Fruit fly (Drosophila melanogaster) whole organism, embryonic: ENCODE data around the gene CG11560.

Experiments used
- CG10147 ChIP-seq: fragments of 200-800 bp; sonication (Bioruptor generic); optimal IDR thresholded peaks from 2 replicates; lab custom pipeline; 2019; ENCODE audit warnings: missing biosample characterization, mild to moderate bottlenecking, missing genetic modification characterization, moderate library complexity
- CG10267 ChIP-seq: fragments of 200-800 bp; sonication (Bioruptor generic); optimal IDR thresholded peaks from 2 replicates; lab custom pipeline; 2018; ENCODE audit warnings: missing biosample characterization, mild to moderate bottlenecking, missing genetic modification characterization, moderate library complexity
- CG10565 ChIP-seq: fragments of 200-800 bp; sonication (Bioruptor generic); optimal IDR thresholded peaks from 3 replicates; lab custom pipeline; 2016; ENCODE audit warnings: missing biosample characterization, mild to moderate bottlenecking, missing genetic modification characterization
- CG11560 ChIP-seq: fragments of 200-800 bp; sonication (Bioruptor generic); IDR thresholded peaks from 3 replicates; pipeline ENCODE4 v1.3.6; 2022; ENCODE audit warnings: missing biosample characterization, missing genetic modification characterization
- CG12769 ChIP-seq: fragments of 200-800 bp; sonication (Bioruptor generic); optimal IDR thresholded peaks from 2 replicates; lab custom pipeline; 2019; ENCODE audit warnings: missing biosample characterization, mild to moderate bottlenecking, missing genetic modification characterization, moderate library complexity
- CG14710 ChIP-seq: fragments of 200-800 bp; sonication (Bioruptor generic); optimal IDR thresholded peaks from 3 replicates; lab custom pipeline; 2019; ENCODE audit warnings: missing biosample characterization, mild to moderate bottlenecking, missing genetic modification characterization, moderate library complexity
- CG16813 ChIP-seq: fragments of 200-800 bp; sonication (Bioruptor generic); IDR thresholded peaks from 3 replicates; pipeline ENCODE4 v1.3.6; 2022; ENCODE audit warnings: missing biosample characterization, missing genetic modification characterization; ENCODE audit not compliant: partially characterized antibody
- CG18599 ChIP-seq: fragments of 200-800 bp; sonication (Bioruptor generic); optimal IDR thresholded peaks from 3 replicates; lab custom pipeline; 2017; ENCODE audit warnings: missing biosample characterization, missing genetic modification characterization, mild to moderate bottlenecking, moderate library complexity, missing genetic modification reagents
- CG18764 ChIP-seq: fragments of 200-800 bp; sonication (Bioruptor generic); optimal IDR thresholded peaks from 3 replicates; lab custom pipeline; 2016; ENCODE audit warnings: missing biosample characterization, missing genetic modification characterization
- CG32532 ChIP-seq: fragments of 200-800 bp; sonication (Bioruptor generic); IDR thresholded peaks from 2 replicates; pipeline ENCODE4 v1.3.6; 2022; ENCODE audit warnings: missing biosample characterization, missing genetic modification characterization
- CG33213 ChIP-seq: fragments of 200-800 bp; sonication (Bioruptor generic); optimal IDR thresholded peaks from 3 replicates; lab custom pipeline; 2016; ENCODE audit warnings: missing biosample characterization, missing genetic modification characterization
- CG33557 ChIP-seq: fragments of 200-800 bp; sonication (Bioruptor generic); optimal IDR thresholded peaks from 2 replicates; lab custom pipeline; 2019; ENCODE audit warnings: missing biosample characterization, mild to moderate bottlenecking, missing genetic modification characterization, moderate library complexity
- CG4820 ChIP-seq: fragments of 200-800 bp; sonication (Bioruptor generic); optimal IDR thresholded peaks from 3 replicates; lab custom pipeline; 2016; ENCODE audit warnings: missing biosample characterization, missing genetic modification characterization
- CG7839 ChIP-seq: fragments of 200-800 bp; sonication (Bioruptor generic); optimal IDR thresholded peaks from 3 replicates; lab custom pipeline; 2018; ENCODE audit warnings: missing biosample characterization, mild to moderate bottlenecking, missing genetic modification characterization, moderate library complexity
- CG8359 ChIP-seq: fragments of 200-800 bp; sonication (Bioruptor generic); optimal IDR thresholded peaks from 2 replicates; lab custom pipeline; 2017; ENCODE audit warnings: missing biosample characterization, mild to moderate bottlenecking, missing genetic modification characterization, borderline replicate concordance
- CG9437 ChIP-seq: fragments of 200-800 bp; sonication (Bioruptor generic); optimal IDR thresholded peaks from 2 replicates; lab custom pipeline; 2018; ENCODE audit warnings: missing biosample characterization, mild to moderate bottlenecking, missing genetic modification characterization
- Dbx ChIP-seq: fragments of 200-800 bp; sonication (Bioruptor generic); IDR thresholded peaks from 3 replicates; pipeline ENCODE4 v1.3.6; 2022; ENCODE audit warnings: missing biosample characterization, missing genetic modification characterization
- GATAe ChIP-seq: fragments of 200-800 bp; sonication (Bioruptor generic); conservative IDR thresholded peaks from 2 replicates; pipeline ENCODE4 v1.3.6; 2022; ENCODE audit warnings: missing biosample characterization, missing genetic modification characterization
- HHEX ChIP-seq: fragments of 200-800 bp; sonication (Bioruptor generic); optimal IDR thresholded peaks from 3 replicates; lab custom pipeline; 2017; ENCODE audit warnings: missing biosample characterization, mild to moderate bottlenecking, missing genetic modification characterization, missing genetic modification reagents
- Hsf ChIP-seq: fragments of 200-800 bp; sonication (Bioruptor generic); optimal IDR thresholded peaks from 3 replicates; lab custom pipeline; 2016; ENCODE audit warnings: missing biosample characterization, missing genetic modification characterization
- Kr ChIP-seq: fragments of 200-800 bp; sonication (Bioruptor generic); optimal IDR thresholded peaks from 2 replicates; lab custom pipeline; 2017; ENCODE audit warnings: missing biosample characterization, mild to moderate bottlenecking, missing genetic modification characterization
- MTF-1 ChIP-seq: fragments of 200-800 bp; sonication (Bioruptor generic); optimal IDR thresholded peaks from 2 replicates; lab custom pipeline; 2018; ENCODE audit warnings: missing biosample characterization, mild to moderate bottlenecking, missing genetic modification characterization, borderline replicate concordance
- Mes4 ChIP-seq: fragments of 200-800 bp; sonication (Bioruptor generic); optimal IDR thresholded peaks from 2 replicates; lab custom pipeline; 2016; ENCODE audit warnings: missing biosample characterization, missing genetic modification characterization
- Myb ChIP-seq: fragments of 200-800 bp; sonication (Bioruptor generic); optimal IDR thresholded peaks from 2 replicates; lab custom pipeline; 2016; ENCODE audit warnings: missing biosample characterization, missing genetic modification characterization
- NFAT ChIP-seq: fragments of 200-800 bp; sonication (Bioruptor generic); IDR thresholded peaks from 2 replicates; pipeline ENCODE4 v1.3.6; 2022; ENCODE audit warnings: missing biosample characterization, missing genetic modification characterization
- Opbp ChIP-seq: fragments of 200-800 bp; sonication (Bioruptor generic); IDR thresholded peaks from 3 replicates; pipeline ENCODE4 v1.3.6; 2022; ENCODE audit warnings: missing biosample characterization, missing genetic modification characterization; ENCODE audit not compliant: partially characterized antibody
- Pdp1 ChIP-seq, 2 experiments: fragments of 200-800 bp; sonication (Bioruptor generic); optimal IDR thresholded peaks; 3 replicates each; lab custom pipeline; 2016; ENCODE audit warnings: missing biosample characterization in 2 of 2, missing genetic modification characterization in 2 of 2, mild to moderate bottlenecking in 1 of 2, moderate library complexity in 1 of 2
- Ssrp ChIP-seq: fragments of 200-800 bp; sonication (Bioruptor generic); optimal IDR thresholded peaks from 2 replicates; lab custom pipeline; 2018; ENCODE audit warnings: missing biosample characterization, mild to moderate bottlenecking, missing genetic modification characterization, moderate library complexity
- TFAM ChIP-seq: fragments of 200-800 bp; sonication (Bioruptor generic); optimal IDR thresholded peaks from 2 replicates; lab custom pipeline; 2017; ENCODE audit warnings: missing biosample characterization, missing genetic modification characterization, inconsistent platforms
- abd-A ChIP-seq: fragments of 200-800 bp; sonication (Bioruptor generic); optimal IDR thresholded peaks from 3 replicates; lab custom pipeline; 2019; ENCODE audit warnings: missing biosample characterization, mild to moderate bottlenecking, missing genetic modification characterization, moderate library complexity
- ap ChIP-seq: fragments of 200-800 bp; sonication (Bioruptor generic); IDR thresholded peaks from 2 replicates; pipeline ENCODE4 v1.3.6; 2022; ENCODE audit warnings: missing biosample characterization, missing genetic modification characterization
- bcd ChIP-seq: fragments of 200-800 bp; sonication (Bioruptor generic); optimal IDR thresholded peaks from 2 replicates; lab custom pipeline; 2017; ENCODE audit warnings: missing biosample characterization, mild to moderate bottlenecking, missing genetic modification characterization
- bigmax ChIP-seq: fragments of 200-800 bp; sonication (Bioruptor generic); optimal IDR thresholded peaks from 2 replicates; lab custom pipeline; 2018; ENCODE audit warnings: missing biosample characterization, mild to moderate bottlenecking, missing genetic modification characterization
- br ChIP-seq: fragments of >200 bp; optimal IDR thresholded peaks from 2 replicates; lab custom pipeline; 2017
- cg ChIP-seq: fragments of 200-800 bp; sonication (Bioruptor generic); optimal IDR thresholded peaks from 3 replicates; lab custom pipeline; 2019; ENCODE audit warnings: missing biosample characterization, mild to moderate bottlenecking, missing genetic modification characterization, moderate library complexity
- croc ChIP-seq: fragments of 200-800 bp; sonication (Bioruptor generic); conservative IDR thresholded peaks from 3 replicates; pipeline ENCODE4 v1.3.6; 2022; ENCODE audit warnings: missing biosample characterization, missing genetic modification characterization
- crol ChIP-seq: fragments of 200-800 bp; sonication (Bioruptor generic); IDR thresholded peaks from 2 replicates; pipeline ENCODE4 v1.3.6; 2022; ENCODE audit warnings: missing biosample characterization, missing genetic modification characterization
- cwo ChIP-seq: fragments of 200-800 bp; sonication (Bioruptor generic); optimal IDR thresholded peaks from 3 replicates; lab custom pipeline; 2017; ENCODE audit warnings: missing biosample characterization, missing genetic modification characterization, mild to moderate bottlenecking, moderate library complexity, missing genetic modification reagents
- eyg ChIP-seq: fragments of 200-800 bp; sonication (Bioruptor generic); optimal IDR thresholded peaks from 3 replicates; lab custom pipeline; 2016; ENCODE audit warnings: missing biosample characterization, missing genetic modification characterization
- mld ChIP-seq: fragments of 200-800 bp; sonication (Bioruptor generic); IDR thresholded peaks from 3 replicates; pipeline ENCODE4 v1.3.6; 2022; ENCODE audit warnings: missing biosample characterization, missing genetic modification characterization; ENCODE audit not compliant: partially characterized antibody
- sna ChIP-seq: fragments of 200-800 bp; sonication (Bioruptor generic); IDR thresholded peaks from 2 replicates; pipeline ENCODE4 v1.3.6; 2022; ENCODE audit warnings: missing biosample characterization, missing genetic modification characterization; ENCODE audit not compliant: partially characterized antibody
- sqz ChIP-seq: fragments of 200-800 bp; sonication (Bioruptor generic); optimal IDR thresholded peaks from 3 replicates; lab custom pipeline; 2018; ENCODE audit warnings: missing biosample characterization, mild to moderate bottlenecking, missing genetic modification characterization
- sr ChIP-seq: fragments of 200-800 bp; sonication (Bioruptor generic); IDR thresholded peaks from 3 replicates; pipeline ENCODE4 v1.3.6; 2022; ENCODE audit warnings: missing biosample characterization, missing genetic modification characterization
- tna ChIP-seq: fragments of 200-800 bp; sonication (Bioruptor generic); IDR thresholded peaks from 2 replicates; pipeline ENCODE4 v1.3.6; 2022; ENCODE audit warnings: missing biosample characterization, missing genetic modification characterization; ENCODE audit not compliant: partially characterized antibody
- trh ChIP-seq: fragments of 200-800 bp; sonication (Bioruptor generic); optimal IDR thresholded peaks from 2 replicates; lab custom pipeline; 2016; ENCODE audit warnings: missing biosample characterization, missing genetic modification characterization
- vnd ChIP-seq: fragments of 200-800 bp; sonication (Bioruptor generic); IDR thresholded peaks from 3 replicates; pipeline ENCODE4 v1.3.6; 2022; ENCODE audit warnings: missing biosample characterization, missing genetic modification characterization; ENCODE audit not compliant: partially characterized antibody
- vvl ChIP-seq: fragments of 200-800 bp; sonication (Bioruptor generic); IDR thresholded peaks from 2 replicates; pipeline ENCODE4 v1.3.6; 2022; ENCODE audit warnings: missing biosample characterization, missing genetic modification characterization
- yki ChIP-seq: fragments of >200 bp; optimal IDR thresholded peaks from 3 replicates; lab custom pipeline; 2018
- zf30C ChIP-seq: fragments of 200-800 bp; sonication (Bioruptor generic); optimal IDR thresholded peaks from 3 replicates; lab custom pipeline; 2018; ENCODE audit warnings: missing biosample characterization, mild to moderate bottlenecking, missing genetic modification characterization

Gene CG11560

dm6 chr3L:12078551-12079318 lies 41.1 kb upstream of the CG11560 start (continued):
- TF ChIP-seq Mes4 (GFP tag; lab: Kevin White, UChicago) (no peak), NFAT (GFP tag; lab: Robert Waterston, UW) (no peak), eyg (GFP tag; lab: Kevin White, UChicago) (no peak), CG18764 (GFP tag; lab: Kevin White, UChicago) (no peak), tna (GFP tag; lab: Robert Waterston, UW) (no peak), CG12769 (no peak), CG33213 (GFP tag; lab: Kevin White, UChicago) (no peak), Hsf (GFP tag; lab: Kevin White, UChicago) (no peak), sr (GFP tag; lab: Robert Waterston, UW) (no peak), crol (no peak), sna (GFP tag; lab: Robert Waterston, UW) (no peak), CG32532 (no peak), sqz (GFP tag; lab: Kevin White, UChicago) (no peak), Kr (GFP tag; lab: Kevin White, UChicago) (peak; percentile 19), CG11560 (tag; lab: Robert Waterston, UW) (no peak), trh (GFP tag; lab: Kevin White, UChicago) (no peak), Dbx (no peak), br (lab: Kevin White, UChicago) (no peak), Opbp (GFP tag; lab: Robert Waterston, UW) (no peak), CG18599 (GFP tag; lab: Kevin White, UChicago) (peak; percentile 16), cg (GFP tag; lab: Kevin White, UChicago) (no peak), Ssrp (tag; lab: Kevin White, UChicago) (no peak), CG7839 (tag; lab: Kevin White, UChicago) (peak; percentile 17), CG10267 (tag; lab: Kevin White, UChicago) (no peak), mld (GFP tag; lab: Robert Waterston, UW) (no peak), ap (GFP tag; lab: Robert Waterston, UW) (no peak), CG33557 (GFP tag; lab: Kevin White, UChicago) (peak; percentile 69), Pdp1 (GFP tag; optimal IDR thresholded peaks at IDR 0.05; lab: Kevin White, UChicago) (peak in 1 of 2 experiments; percentile 61), CG9437 (GFP tag; lab: Kevin White, UChicago) (no peak), bigmax (no peak), zf30C (GFP tag; lab: Kevin White, UChicago) (no peak), croc (no peak), vvl (GFP tag; lab: Robert Waterston, UW) (no peak), vnd (GFP tag; lab: Robert Waterston, UW) (no peak), MTF-1 (GFP tag; lab: Kevin White, UChicago) (no peak), CG16813 (GFP tag; lab: Robert Waterston, UW) (no peak), CG14710 (peak; percentile 47), yki (no peak), CG4820 (GFP tag; lab: Kevin White, UChicago) (no peak), GATAe (no peak; the same call in 1 of the 2 replicates), cwo (GFP tag; lab: Kevin White, UChicago) (no peak), Myb (GFP tag; lab: Kevin White, UChicago) (no peak), CG8359 (GFP tag; lab: Kevin White, UChicago) (no peak), TFAM (GFP tag; lab: Kevin White, UChicago) (no peak), abd-A (no peak), HHEX (GFP tag; lab: Kevin White, UChicago) (no peak), bcd (GFP tag; lab: Kevin White, UChicago) (no peak), CG10147 (no peak), CG10565 (GFP tag; lab: Kevin White, UChicago) (no peak)
